Fruit fly (Drosophila melanogaster): ENCODE measurements around the gene Ubc6.

Gene Ubc6

dm6 chr3R:4914439-4914880 lies 38.0 kb downstream of the Ubc6 start (continued):
- TF ChIP-seq achi (GFP tag; optimal IDR thresholded peaks at IDR 0.05): no peak
- TF ChIP-seq acj6 (GFP tag; optimal IDR thresholded peaks at IDR 0.05): no peak
- TF ChIP-seq Eip78C (GFP tag): peak; percentile 70
- no peak for TF ChIP-seq CG15336 (GFP tag; IDR thresholded peaks at IDR 0.05)
- TF ChIP-seq Blimp-1 (GFP tag; optimal IDR thresholded peaks at IDR 0.05): no peak
- TF ChIP-seq Sox14 (GFP tag; optimal IDR thresholded peaks at IDR 0.05): peak; percentile 71
- TF ChIP-seq Lpt (GFP tag; optimal IDR thresholded peaks at IDR 0.05): peak; percentile 34
- TF ChIP-seq cyc (GFP tag; optimal IDR thresholded peaks at IDR 0.05): no peak
- no peak for TF ChIP-seq pdm3 (GFP tag; optimal IDR thresholded peaks at IDR 0.05)
- TF ChIP-seq CG34406 (GFP tag; optimal IDR thresholded peaks at IDR 0.05): no peak
- peak; percentile 45 for TF ChIP-seq svp (GFP tag)
- TF ChIP-seq Ets96B (tag; optimal IDR thresholded peaks at IDR 0.05): no peak
- no peak for TF ChIP-seq CG3032 (tag; optimal IDR thresholded peaks at IDR 0.05)
- TF ChIP-seq CG9139 (GFP tag; optimal IDR thresholded peaks at IDR 0.05): peak; percentile 48
- TF ChIP-seq CG6808 (GFP tag; optimal IDR thresholded peaks at IDR 0.05): peak; percentile 20
- no peak for TF ChIP-seq Sox15 (GFP tag; optimal IDR thresholded peaks at IDR 0.05)
- no peak for TF ChIP-seq topi (GFP tag; optimal IDR thresholded peaks at IDR 0.05)
- no peak for TF ChIP-seq Hr39 (GFP tag; optimal IDR thresholded peaks at IDR 0.05)
- peak; percentile 31 for TF ChIP-seq net (GFP tag; optimal IDR thresholded peaks at IDR 0.05)
- TF ChIP-seq CG11294 (GFP tag; IDR thresholded peaks at IDR 0.05): no peak
- no peak for TF ChIP-seq CG7368 (GFP tag; optimal IDR thresholded peaks at IDR 0.05)
- no peak for TF ChIP-seq CG4318 (GFP tag; optimal IDR thresholded peaks at IDR 0.05)
- TF ChIP-seq spab (GFP tag; optimal IDR thresholded peaks at IDR 0.05): no peak
- no peak for TF ChIP-seq Ets21C (GFP tag; optimal IDR thresholded peaks at IDR 0.05)
- TF ChIP-seq CG8319 (GFP tag; optimal IDR thresholded peaks at IDR 0.05): no peak
- TF ChIP-seq CG6792 (GFP tag; optimal IDR thresholded peaks at IDR 0.05): no peak
- TF ChIP-seq Sox102F (GFP tag; optimal IDR thresholded peaks at IDR 0.05): no peak

- peak; percentile 5 for TF ChIP-seq cyc (GFP tag; optimal IDR thresholded peaks at IDR 0.05)
- TF ChIP-seq CG15336 (GFP tag; IDR thresholded peaks at IDR 0.05): peak; percentile 30; the same call in 1 of the 2 replicates
- TF ChIP-seq Hr4 (GFP tag; optimal IDR thresholded peaks at IDR 0.05): peak; percentile 38
- peak; percentile 15 for TF ChIP-seq CG31627 (GFP tag; optimal IDR thresholded peaks at IDR 0.05)
- peak; percentile 12 for TF ChIP-seq achi (GFP tag; optimal IDR thresholded peaks at IDR 0.05)
- TF ChIP-seq CG8632 (GFP tag; optimal IDR thresholded peaks at IDR 0.05): no peak
- peak; percentile 37 for TF ChIP-seq Hr39 (GFP tag; optimal IDR thresholded peaks at IDR 0.05)
- 0 out of 3 replicates have a peak, but pooled peaks have one; percentile 22 for TF ChIP-seq CG8119 (GFP tag; IDR thresholded peaks at IDR 0.05)
- TF ChIP-seq esn (GFP tag; optimal IDR thresholded peaks at IDR 0.05): peak; percentile 47
- TF ChIP-seq Sox14 (GFP tag; optimal IDR thresholded peaks at IDR 0.05): peak; percentile 20
- no peak for TF ChIP-seq Lpt (GFP tag; optimal IDR thresholded peaks at IDR 0.05)
- no peak for TF ChIP-seq fd59A (GFP tag; optimal IDR thresholded peaks at IDR 0.05)
- 0 out of 2 replicates have a peak, but pooled peaks have one; percentile 17 for TF ChIP-seq CG11294 (GFP tag; IDR thresholded peaks at IDR 0.05)
- TF ChIP-seq CG32006 (GFP tag; optimal IDR thresholded peaks at IDR 0.05): peak; percentile 51
- peak; percentile 66 for TF ChIP-seq Eip78C (GFP tag)
- TF ChIP-seq Sox102F (GFP tag; optimal IDR thresholded peaks at IDR 0.05): peak; percentile 27
- TF ChIP-seq svp (GFP tag): peak; percentile 87
- TF ChIP-seq CG6163 (GFP tag; IDR thresholded peaks at IDR 0.05): 0 out of 3 replicates have a peak, but pooled peaks have one; percentile 13
- peak; percentile 35 for TF ChIP-seq acj6 (GFP tag; optimal IDR thresholded peaks at IDR 0.05)
- no peak for TF ChIP-seq dsx (GFP tag; optimal IDR thresholded peaks at IDR 0.05; ENCODE audit: poor library complexity, severe bottlenecking)
- peak; percentile 15 for TF ChIP-seq lz (GFP tag; optimal IDR thresholded peaks at IDR 0.05)
- TF ChIP-seq Eip75B (GFP tag; optimal IDR thresholded peaks at IDR 0.05): peak; percentile 8
- peak; percentile 22 for TF ChIP-seq Met (GFP tag; optimal IDR thresholded peaks at IDR 0.05)
- peak; percentile 16 for TF ChIP-seq OdsH (GFP tag; optimal IDR thresholded peaks at IDR 0.05)
- peak; percentile 7 for TF ChIP-seq net (GFP tag; optimal IDR thresholded peaks at IDR 0.05)
- TF ChIP-seq topi (GFP tag; optimal IDR thresholded peaks at IDR 0.05): no peak
Observed at dm6 chr3R:4913181-4913580, 39.3 kb downstream of the Ubc6 start.
